Worm (Caenorhabditis elegans) whole organism, young adult: ENCODE measurements around the gene dsb-3.

Experiments
- D2030.7 ChIP-seq: fragments of 200-800 bp; sonication (Bioruptor generic); IDR thresholded peaks from 2 replicates; pipeline ENCODE4 v1.3.6; 2022; ENCODE audit warnings: missing genetic modification reagents, missing genetic modification characterization, missing compliant biosample characterization
- F22D6.2 ChIP-seq: sonication (generic microtip); optimal IDR thresholded peaks from 2 replicates; lab custom pipeline; 2016; ENCODE audit warnings: mild to moderate bottlenecking, missing genetic modification characterization, missing compliant biosample characterization
- ama-1 ChIP-seq, 3 experiments: fragments of 150-350 bp in 1 of 3; sonication (generic microtip) in 2 of 3; optimal IDR thresholded peaks; 2 replicates each; lab custom pipeline; 2014 to 2018; ENCODE audit warnings: missing biosample characterization in 2 of 3, missing genetic modification characterization in 2 of 3, missing genetic modification reagents in 2 of 3
- attf-5 ChIP-seq: fragments of 200-800 bp; sonication (Bioruptor generic); optimal IDR thresholded peaks from 2 replicates; lab custom pipeline; 2018; ENCODE audit warnings: mild to moderate bottlenecking, missing genetic modification characterization, missing compliant biosample characterization
- madf-3 ChIP-seq: fragments of 200-800 bp; sonication (Bioruptor generic); IDR thresholded peaks from 2 replicates; pipeline ENCODE4 v1.3.6; 2022; ENCODE audit warnings: missing genetic modification reagents, missing genetic modification characterization, missing compliant biosample characterization
- ztf-22 ChIP-seq: fragments of 200-800 bp; sonication (Bioruptor generic); optimal IDR thresholded peaks from 2 replicates; lab custom pipeline; 2018; ENCODE audit warnings: mild to moderate bottlenecking, missing genetic modification characterization, moderate library complexity, missing compliant biosample characterization

ce11 chrIV:7775725-7776124 lies 16.3 kb upstream of the dsb-3 start, which contains the start of gene swd-2.1:
- no peak for TF ChIP-seq D2030.7 (GFP tag; lab: Robert Waterston, UW)
- TF ChIP-seq ama-1 (optimal IDR thresholded peaks at IDR 0.05; lab: Kevin White, UChicago): no peak
- TF ChIP-seq ama-1 (GFP tag; optimal IDR thresholded peaks at IDR 0.05; lab: Kevin White, UChicago): no peak
- no peak for TF ChIP-seq madf-3 (GFP tag; lab: Robert Waterston, UW)
- no peak for TF ChIP-seq attf-5 (GFP tag; lab: Kevin White, UChicago)
- TF ChIP-seq F22D6.2 (tag; lab: Kevin White, UChicago): no peak
- no peak for TF ChIP-seq ztf-22
